Worm (Caenorhabditis elegans): Measurements from ENCODE around the gene pqn-89.

- no peak for TF ChIP-seq ets-7 (tag; optimal IDR thresholded peaks at IDR 0.05)
- no peak for TF ChIP-seq ama-1 (optimal IDR thresholded peaks at IDR 0.05)
These were observed 23.3 kb downstream of the pqn-89 start for ce11 chrIV:6529832-6530231.
